Fruit fly (Drosophila melanogaster): ENCODE data around the gene Dnaaf5.

The Dnaaf5 gene

dm6 chr3R:14346838-14347745, 14.5 kb downstream of the Dnaaf5 start (continued):
- TF ChIP-seq CG10267 (tag; optimal IDR thresholded peaks at IDR 0.05) (peak; percentile 38), CG31388 (GFP tag; optimal IDR thresholded peaks at IDR 0.05) (no peak), CG11093 (GFP tag; IDR thresholded peaks at IDR 0.05) (no peak), ftz-f1 (GFP tag; optimal IDR thresholded peaks at IDR 0.05) (no peak), CG9817 (tag; optimal IDR thresholded peaks at IDR 0.05) (peak; percentile 41), CG10462 (GFP tag; optimal IDR thresholded peaks at IDR 0.05) (peak; percentile 12), mld (GFP tag; IDR thresholded peaks at IDR 0.05; ENCODE audit: partially characterized antibody) (no peak), CG10274 (GFP tag; optimal IDR thresholded peaks at IDR 0.05) (peak; percentile 44), bowl (GFP tag; IDR thresholded peaks at IDR 0.05) (no peak), Gsc (GFP tag; IDR thresholded peaks at IDR 0.05) (no peak), bsh (GFP tag; optimal IDR thresholded peaks at IDR 0.05) (peak in 1 of 2 experiments; percentile 31), CG11560 (tag; IDR thresholded peaks at IDR 0.05) (no peak), CG16863 (GFP tag; optimal IDR thresholded peaks at IDR 0.05) (no peak), Optix (GFP tag; IDR thresholded peaks at IDR 0.05) (no peak), sim (GFP tag; IDR thresholded peaks at IDR 0.05) (no peak), z (GFP tag; IDR thresholded peaks at IDR 0.05) (peak; percentile 33; the same call in 1 of the 3 replicates), CG10543 (GFP tag; optimal IDR thresholded peaks at IDR 0.05) (peak; percentile 33), CG9727 (GFP tag; optimal IDR thresholded peaks at IDR 0.05) (peak; percentile 65), prd (optimal IDR thresholded peaks at IDR 0.05) (no peak), prd (GFP tag; IDR thresholded peaks at IDR 0.05) (peak; percentile 28; the same call in 1 of the 3 replicates), CG6689 (GFP tag; IDR thresholded peaks at IDR 0.05) (peak; percentile 58; the same call in 1 of the 2 replicates), tin (GFP tag; optimal IDR thresholded peaks at IDR 0.05) (peak; percentile 48), bab2 (GFP tag; optimal IDR thresholded peaks at IDR 0.05) (peak; percentile 47), nmo (GFP tag; optimal IDR thresholded peaks at IDR 0.05) (peak; percentile 64), dm (GFP tag; optimal IDR thresholded peaks at IDR 0.05) (no peak), lmd (GFP tag; IDR thresholded peaks at IDR 0.05) (peak; percentile 50), CG15269 (tag; optimal IDR thresholded peaks at IDR 0.05) (peak; percentile 66), CG11398 (GFP tag; optimal IDR thresholded peaks at IDR 0.05) (no peak), repo (GFP tag; optimal IDR thresholded peaks at IDR 0.05) (no peak), BtbVII (GFP tag; optimal IDR thresholded peaks at IDR 0.05) (peak; percentile 74), Gug (GFP tag; IDR thresholded peaks at IDR 0.05) (0 out of 4 replicates have a peak, but pooled peaks have one; percentile 2), dmrt99B (tag; optimal IDR thresholded peaks at IDR 0.05) (peak; percentile 79), Ssrp (tag; optimal IDR thresholded peaks at IDR 0.05) (peak; percentile 41), MESR4 (GFP tag; optimal IDR thresholded peaks at IDR 0.05) (no peak), CG4328 (GFP tag; optimal IDR thresholded peaks at IDR 0.05) (no peak), sima (GFP tag; optimal IDR thresholded peaks at IDR 0.05) (no peak), CG7357 (GFP tag; IDR thresholded peaks at IDR 0.05) (no peak; the same call in 2 of the 3 replicates), Fer2 (tag; optimal IDR thresholded peaks at IDR 0.05) (peak; percentile 26), CG12769 (tag; optimal IDR thresholded peaks at IDR 0.05) (no peak), dati (GFP tag; IDR thresholded peaks at IDR 0.05) (no peak), CG6765 (GFP tag; optimal IDR thresholded peaks at IDR 0.05) (peak; percentile 36), sens-2 (GFP tag; IDR thresholded peaks at IDR 0.05) (no peak), CG13296 (GFP tag; optimal IDR thresholded peaks at IDR 0.05) (peak; percentile 28), CG7271 (tag; optimal IDR thresholded peaks at IDR 0.05) (no peak), row (GFP tag; IDR thresholded peaks at IDR 0.05) (peak; percentile 56; the same call in 2 of the 3 replicates), CG11085 (GFP tag; IDR thresholded peaks at IDR 0.05) (no peak), CG3163 (GFP tag; optimal IDR thresholded peaks at IDR 0.05) (no peak), so (GFP tag; IDR thresholded peaks at IDR 0.05) (peak; percentile 63; the same call in 2 of the 3 replicates), CG31365 (tag; optimal IDR thresholded peaks at IDR 0.05) (no peak)
